Worm (Caenorhabditis elegans) whole organism, mixed stage, embryonic: ENCODE data around the gene K12D12.4.

Experiments used
- M03D4.4 ChIP-seq: sonication (generic microtip); optimal IDR thresholded peaks from 2 replicates; lab custom pipeline; 2017; ENCODE audit warnings: mild to moderate bottlenecking, missing genetic modification characterization, missing compliant biosample characterization
- bed-3 ChIP-seq: fragments of 200-800 bp; sonication (Bioruptor generic); optimal IDR thresholded peaks from 3 replicates; lab custom pipeline; 2018; ENCODE audit warnings: mild to moderate bottlenecking, missing genetic modification characterization, moderate library complexity, missing compliant biosample characterization
- blmp-1 ChIP-seq: fragments of 150-350 bp; optimal IDR thresholded peaks from 2 replicates; lab custom pipeline; 2014; ENCODE audit warnings: missing biosample characterization, missing genetic modification characterization
- ceh-39 ChIP-seq: fragments of 150-350 bp; optimal IDR thresholded peaks from 2 replicates; lab custom pipeline; 2014; ENCODE audit warnings: missing biosample characterization, missing genetic modification characterization
- ceh-43 ChIP-seq: fragments of 200-800 bp; sonication (Bioruptor generic); optimal IDR thresholded peaks from 2 replicates; lab custom pipeline; 2018; ENCODE audit warnings: mild to moderate bottlenecking, missing genetic modification characterization, moderate library complexity, missing compliant biosample characterization
- ces-1 ChIP-seq: fragments of 150-350 bp; optimal IDR thresholded peaks from 2 replicates; lab custom pipeline; 2014; ENCODE audit warnings: missing biosample characterization, missing genetic modification reagents, missing genetic modification characterization
- cnd-1 ChIP-seq: fragments of 200-800 bp; sonication (Bioruptor generic); optimal IDR thresholded peaks from 2 replicates; lab custom pipeline; 2018; ENCODE audit warnings: mild to moderate bottlenecking, missing genetic modification characterization, missing compliant biosample characterization
- drap-1 ChIP-seq: fragments of 200-800 bp; sonication (Bioruptor generic); optimal IDR thresholded peaks from 3 replicates; lab custom pipeline; 2018; ENCODE audit warnings: mild to moderate bottlenecking, missing genetic modification characterization, missing compliant biosample characterization
- elt-1 ChIP-seq: sonication (generic microtip); optimal IDR thresholded peaks from 2 replicates; lab custom pipeline; 2017; ENCODE audit warnings: missing genetic modification characterization, mild to moderate bottlenecking, missing compliant biosample characterization, antibody characterized with exemption, moderate library complexity, borderline replicate concordance; ENCODE audit not compliant: insufficient read depth
- elt-3 ChIP-seq: fragments of 150-350 bp; optimal IDR thresholded peaks from 2 replicates; lab custom pipeline; 2014; ENCODE audit warnings: missing biosample characterization, missing genetic modification characterization
- flh-1 ChIP-seq: fragments of 200-800 bp; sonication (Bioruptor generic); optimal IDR thresholded peaks from 2 replicates; lab custom pipeline; 2018; ENCODE audit warnings: mild to moderate bottlenecking, missing genetic modification characterization, moderate library complexity, missing compliant biosample characterization
- ham-2 ChIP-seq: fragments of 200-800 bp; sonication (Bioruptor generic); optimal IDR thresholded peaks from 2 replicates; lab custom pipeline; 2018; ENCODE audit warnings: mild to moderate bottlenecking, missing genetic modification characterization, missing compliant biosample characterization
- hlh-1 ChIP-seq: fragments of 150-350 bp; optimal IDR thresholded peaks from 2 replicates; lab custom pipeline; 2014; ENCODE audit warnings: missing biosample characterization, missing genetic modification reagents, missing genetic modification characterization
- lin-13 ChIP-seq: fragments of 150-350 bp; optimal IDR thresholded peaks from 2 replicates; lab custom pipeline; 2014; ENCODE audit warnings: missing biosample characterization, missing genetic modification characterization
- lin-32 ChIP-seq: fragments of 200-800 bp; sonication (Bioruptor generic); optimal IDR thresholded peaks from 2 replicates; lab custom pipeline; 2018; ENCODE audit warnings: mild to moderate bottlenecking, missing genetic modification characterization, missing compliant biosample characterization
- mab-5 ChIP-seq: fragments of 150-350 bp; optimal IDR thresholded peaks from 2 replicates; lab custom pipeline; 2014; ENCODE audit warnings: missing biosample characterization, missing genetic modification characterization
- mep-1 ChIP-seq: fragments of 150-350 bp; optimal IDR thresholded peaks from 2 replicates; lab custom pipeline; 2017; ENCODE audit warnings: missing biosample characterization, missing genetic modification reagents, missing genetic modification characterization, inconsistent platforms
- mls-2 ChIP-seq: sonication (generic microtip); optimal IDR thresholded peaks from 2 replicates; lab custom pipeline; 2016; ENCODE audit warnings: mild to moderate bottlenecking, missing genetic modification characterization, moderate library complexity, missing compliant biosample characterization
- nhr-12 ChIP-seq: fragments of 150-350 bp; optimal IDR thresholded peaks from 2 replicates; lab custom pipeline; 2014; ENCODE audit warnings: missing biosample characterization, missing genetic modification characterization
- nhr-2 ChIP-seq: fragments of 150-350 bp; optimal IDR thresholded peaks from 2 replicates; lab custom pipeline; 2014; ENCODE audit warnings: missing biosample characterization, missing genetic modification characterization
- nhr-237 ChIP-seq: fragments of 150-350 bp; optimal IDR thresholded peaks from 2 replicates; lab custom pipeline; 2014; ENCODE audit warnings: missing biosample characterization, missing genetic modification characterization
- nhr-28 ChIP-seq: fragments of 150-350 bp; optimal IDR thresholded peaks from 2 replicates; lab custom pipeline; 2014; ENCODE audit warnings: missing biosample characterization, missing genetic modification characterization
- nhr-76 ChIP-seq: sonication (generic microtip); optimal IDR thresholded peaks from 2 replicates; lab custom pipeline; 2017; ENCODE audit warnings: missing biosample characterization, missing genetic modification characterization
- pha-4 ChIP-seq: fragments of 150-350 bp; optimal IDR thresholded peaks from 2 replicates; lab custom pipeline; 2018; ENCODE audit warnings: missing biosample characterization, missing genetic modification reagents, missing genetic modification characterization
- sem-2 ChIP-seq: fragments of 200-800 bp; sonication (Bioruptor generic); optimal IDR thresholded peaks from 2 replicates; lab custom pipeline; 2018; ENCODE audit warnings: mild to moderate bottlenecking, missing genetic modification characterization, missing compliant biosample characterization
- snpc-4 ChIP-seq: fragments of 150-350 bp; optimal IDR thresholded peaks from 2 replicates; lab custom pipeline; 2014; ENCODE audit warnings: missing biosample characterization, missing genetic modification characterization
- sptf-1 ChIP-seq: sonication (generic microtip); optimal IDR thresholded peaks from 2 replicates; lab custom pipeline; 2017; ENCODE audit warnings: mild to moderate bottlenecking, missing genetic modification characterization, moderate library complexity, missing compliant biosample characterization
- tbx-8 ChIP-seq: fragments of 200-800 bp; sonication (Bioruptor generic); optimal IDR thresholded peaks from 2 replicates; lab custom pipeline; 2018; ENCODE audit warnings: mild to moderate bottlenecking, missing genetic modification characterization, moderate library complexity, missing compliant biosample characterization
- unc-39 ChIP-seq: fragments of 150-350 bp; optimal IDR thresholded peaks from 2 replicates; lab custom pipeline; 2014; ENCODE audit warnings: missing biosample characterization, missing genetic modification characterization
- unc-62 ChIP-seq: fragments of 150-350 bp; optimal IDR thresholded peaks from 2 replicates; lab custom pipeline; 2014; ENCODE audit warnings: missing biosample characterization, missing genetic modification reagents, missing genetic modification characterization
- zip-8 ChIP-seq: fragments of 150-350 bp; optimal IDR thresholded peaks from 2 replicates; lab custom pipeline; 2014; ENCODE audit warnings: missing biosample characterization, missing genetic modification characterization
- ztf-11 ChIP-seq: fragments of 150-350 bp; optimal IDR thresholded peaks from 2 replicates; lab custom pipeline; 2014; ENCODE audit warnings: missing biosample characterization, missing genetic modification characterization

K12D12.4 gene

ce11 chrII:11868893-11869292, 3.3 kb upstream of the K12D12.4 start:
- TF ChIP-seq lin-13 (tag; lab: Kevin White, UChicago) (no peak), sem-2 (GFP tag; lab: Kevin White, UChicago) (no peak), unc-39 (tag; lab: Kevin White, UChicago) (no peak), ceh-39 (tag; lab: Kevin White, UChicago) (no peak), drap-1 (GFP tag; lab: Kevin White, UChicago) (no peak), elt-1 (no peak), ztf-11 (no peak), unc-62 (GFP tag; lab: Kevin White, UChicago) (no peak), ham-2 (GFP tag; lab: Kevin White, UChicago) (no peak), nhr-28 (tag; lab: Kevin White, UChicago) (no peak)

ce11 chrII:11868234-11868633, 2.7 kb upstream of the K12D12.4 start, which contains the start of gene col-84:
Gene col-84 (plus strand): TSS chrII:11868534.
- no peak for TF ChIP-seq snpc-4 (tag; lab: Kevin White, UChicago)
- TF ChIP-seq lin-32: no peak
- TF ChIP-seq nhr-76 (tag; lab: Kevin White, UChicago): no peak

- TF ChIP-seq lin-32 (no peak), mep-1 (tag; lab: Kevin White, UChicago) (no peak), unc-39 (tag; lab: Kevin White, UChicago) (no peak), nhr-2 (tag; lab: Kevin White, UChicago) (no peak), mls-2 (tag; lab: Kevin White, UChicago) (no peak), nhr-237 (tag; lab: Kevin White, UChicago) (no peak), bed-3 (GFP tag; lab: Kevin White, UChicago) (no peak), hlh-1 (tag; lab: Kevin White, UChicago) (no peak), pha-4 (tag; lab: Kevin White, UChicago) (no peak), sem-2 (GFP tag; lab: Kevin White, UChicago) (no peak), lin-13 (tag; lab: Kevin White, UChicago) (no peak), tbx-8 (GFP tag; lab: Kevin White, UChicago) (no peak), ham-2 (GFP tag; lab: Kevin White, UChicago) (no peak), ztf-11 (no peak), nhr-28 (tag; lab: Kevin White, UChicago) (no peak), cnd-1 (no peak), ceh-39 (tag; lab: Kevin White, UChicago) (no peak)
Measured at ce11 chrII:11860623-11861079, 4.9 kb downstream of the K12D12.4 start, which contains the start of gene K12D12.5. Gene K12D12.5 (plus strand): TSS chrII:11861029.

ce11 chrII:11859833-11860232, 5.7 kb downstream of the K12D12.4 start:
- TF ChIP-seq flh-1: no peak
- TF ChIP-seq unc-62 (GFP tag; lab: Kevin White, UChicago): no peak
- TF ChIP-seq hlh-1 (tag; lab: Kevin White, UChicago): no peak
- no peak for TF ChIP-seq lin-13 (tag; lab: Kevin White, UChicago)
- no peak for TF ChIP-seq nhr-28 (tag; lab: Kevin White, UChicago)
- no peak for TF ChIP-seq elt-3 (tag; lab: Kevin White, UChicago)
- no peak for TF ChIP-seq ztf-11
- TF ChIP-seq nhr-12: no peak
- no peak for TF ChIP-seq M03D4.4
- no peak for TF ChIP-seq ceh-39 (tag; lab: Kevin White, UChicago)
- no peak for TF ChIP-seq nhr-2 (tag; lab: Kevin White, UChicago)
- TF ChIP-seq ceh-43 (GFP tag; lab: Kevin White, UChicago): no peak
- no peak for TF ChIP-seq elt-1
- TF ChIP-seq unc-39 (tag; lab: Kevin White, UChicago): no peak
- TF ChIP-seq mls-2 (tag; lab: Kevin White, UChicago): no peak
- no peak for TF ChIP-seq blmp-1

ce11 chrII:11856361-11856760, 9.2 kb downstream of the K12D12.4 start, which contains the start of gene clh-1:
Gene clh-1 (minus strand): TSS chrII:11856461.
- TF ChIP-seq elt-3 (tag; lab: Kevin White, UChicago): no peak
- no peak for TF ChIP-seq hlh-1 (tag; lab: Kevin White, UChicago)
- TF ChIP-seq tbx-8 (GFP tag; lab: Kevin White, UChicago): no peak
- no peak for TF ChIP-seq ces-1 (GFP tag; lab: Kevin White, UChicago)
- TF ChIP-seq mab-5 (tag; lab: Kevin White, UChicago): no peak
- TF ChIP-seq sptf-1 (tag; lab: Kevin White, UChicago): no peak
- TF ChIP-seq zip-8 (tag; lab: Kevin White, UChicago): no peak
- TF ChIP-seq M03D4.4: no peak
- no peak for TF ChIP-seq pha-4 (tag; lab: Kevin White, UChicago)
- no peak for TF ChIP-seq nhr-28 (tag; lab: Kevin White, UChicago)
- no peak for TF ChIP-seq unc-39 (tag; lab: Kevin White, UChicago)
- no peak for TF ChIP-seq bed-3 (GFP tag; lab: Kevin White, UChicago)
- TF ChIP-seq nhr-2 (tag; lab: Kevin White, UChicago): no peak
